Worm (Caenorhabditis elegans) whole organism, late embryonic: Measurements from ENCODE around the gene nhr-148.
"Not testable (repeated sequence)": the region's sequence is repeated elsewhere in the genome, so short reads cannot be mapped to it uniquely, and the experiment has no call there.

Experiments used
- C08G9.2 ChIP-seq: sonication (generic microtip); optimal IDR thresholded peaks from 2 replicates; lab custom pipeline; 2016; ENCODE audit warnings: mild to moderate bottlenecking, missing genetic modification characterization, moderate library complexity, missing compliant biosample characterization
- T23F11.4 ChIP-seq: fragments of 200-800 bp; sonication (Bioruptor generic); optimal IDR thresholded peaks from 2 replicates; lab custom pipeline; 2018; ENCODE audit warnings: mild to moderate bottlenecking, missing genetic modification characterization, missing compliant biosample characterization
- ceh-14 ChIP-seq: sonication (generic microtip); optimal IDR thresholded peaks from 2 replicates; lab custom pipeline; 2016; ENCODE audit warnings: missing genotype, missing genetic modification characterization, missing compliant biosample characterization
- ceh-18 ChIP-seq: sonication (generic microtip); optimal IDR thresholded peaks from 2 replicates; lab custom pipeline; 2016; ENCODE audit warnings: missing genetic modification characterization, missing compliant biosample characterization
- ceh-2 ChIP-seq: sonication (generic microtip); optimal IDR thresholded peaks from 2 replicates; lab custom pipeline; 2016; ENCODE audit warnings: missing genotype, missing genetic modification characterization, missing compliant biosample characterization
- ceh-22 ChIP-seq: sonication (generic microtip); optimal IDR thresholded peaks from 2 replicates; lab custom pipeline; 2017; ENCODE audit warnings: missing biosample characterization, missing genetic modification characterization
- ceh-30 ChIP-seq: fragments of 150-350 bp; optimal IDR thresholded peaks from 2 replicates; lab custom pipeline; 2014; ENCODE audit warnings: missing biosample characterization, missing genetic modification characterization
- ceh-34 ChIP-seq: sonication (generic microtip); optimal IDR thresholded peaks from 2 replicates; lab custom pipeline; 2016; ENCODE audit warnings: mild to moderate bottlenecking, missing genetic modification characterization, missing compliant biosample characterization
- ceh-6 ChIP-seq: fragments of 200-800 bp; sonication (Bioruptor generic); optimal IDR thresholded peaks from 2 replicates; lab custom pipeline; 2018; ENCODE audit warnings: mild to moderate bottlenecking, missing genetic modification characterization, missing compliant biosample characterization
- dmd-4 ChIP-seq: sonication (generic microtip); optimal IDR thresholded peaks from 2 replicates; lab custom pipeline; 2016; ENCODE audit warnings: borderline replicate concordance, missing genetic modification characterization, missing compliant biosample characterization
- dve-1 ChIP-seq: sonication (generic microtip); optimal IDR thresholded peaks from 2 replicates; lab custom pipeline; 2017; ENCODE audit warnings: antibody characterized with exemption, mild to moderate bottlenecking, missing genetic modification characterization, missing compliant biosample characterization
- elt-2 ChIP-seq: sonication (generic microtip); optimal IDR thresholded peaks from 2 replicates; lab custom pipeline; 2016; ENCODE audit warnings: missing genetic modification reagents, missing genetic modification characterization, missing compliant biosample characterization
- ets-4 ChIP-seq: sonication (generic microtip); optimal IDR thresholded peaks from 2 replicates; lab custom pipeline; 2016; ENCODE audit warnings: missing genetic modification characterization, missing compliant biosample characterization
- eyg-1 ChIP-seq: sonication (generic microtip); optimal IDR thresholded peaks from 2 replicates; lab custom pipeline; 2016; ENCODE audit warnings: missing genotype, missing genetic modification characterization, missing compliant biosample characterization
- fax-1 ChIP-seq: sonication (generic microtip); optimal IDR thresholded peaks from 2 replicates; lab custom pipeline; 2016; ENCODE audit warnings: missing genotype, missing genetic modification characterization, missing compliant biosample characterization
- fkh-10 ChIP-seq: fragments of 150-350 bp; optimal IDR thresholded peaks from 2 replicates; lab custom pipeline; 2014; ENCODE audit warnings: missing biosample characterization, missing genetic modification reagents, missing genetic modification characterization
- gmeb-2 ChIP-seq: sonication (generic microtip); optimal IDR thresholded peaks from 2 replicates; lab custom pipeline; 2016; ENCODE audit warnings: missing genetic modification characterization, inconsistent platforms, missing compliant biosample characterization
- hlh-30 ChIP-seq: sonication (generic microtip); optimal IDR thresholded peaks from 2 replicates; lab custom pipeline; 2017; ENCODE audit warnings: antibody characterized with exemption, missing genetic modification characterization, missing compliant biosample characterization; ENCODE audit not compliant: insufficient read depth
- hlh-6 ChIP-seq: sonication (generic microtip); optimal IDR thresholded peaks from 2 replicates; lab custom pipeline; 2016; ENCODE audit warnings: missing genotype, missing genetic modification characterization, missing compliant biosample characterization
- hlh-8 ChIP-seq: sonication (generic microtip); optimal IDR thresholded peaks from 2 replicates; lab custom pipeline; 2016; ENCODE audit warnings: missing genotype, missing genetic modification characterization, missing compliant biosample characterization
- lin-11 ChIP-seq: fragments of 200-800 bp; sonication (Bioruptor generic); optimal IDR thresholded peaks from 2 replicates; lab custom pipeline; 2018; ENCODE audit warnings: mild to moderate bottlenecking, missing genetic modification characterization, missing compliant biosample characterization
- madf-2 ChIP-seq: sonication (generic microtip); optimal IDR thresholded peaks from 2 replicates; lab custom pipeline; 2017; ENCODE audit warnings: missing genetic modification characterization, missing compliant biosample characterization
- mec-3 ChIP-seq: sonication (generic microtip); optimal IDR thresholded peaks from 2 replicates; lab custom pipeline; 2016; ENCODE audit warnings: borderline replicate concordance, missing genetic modification characterization, missing compliant biosample characterization
- nhr-11 ChIP-seq: fragments of 150-350 bp; optimal IDR thresholded peaks from 2 replicates; lab custom pipeline; 2014; ENCODE audit warnings: missing biosample characterization, missing genetic modification characterization
- nhr-232 ChIP-seq: sonication (generic microtip); optimal IDR thresholded peaks from 2 replicates; lab custom pipeline; 2016; ENCODE audit warnings: missing genetic modification characterization, missing compliant biosample characterization
- pat-9 ChIP-seq: fragments of 200-800 bp; sonication (Bioruptor generic); optimal IDR thresholded peaks from 2 replicates; lab custom pipeline; 2018; ENCODE audit warnings: mild to moderate bottlenecking, missing genetic modification characterization, moderate library complexity, missing compliant biosample characterization
- pha-2 ChIP-seq: sonication (generic microtip); optimal IDR thresholded peaks from 2 replicates; lab custom pipeline; 2017; ENCODE audit warnings: mild to moderate bottlenecking, missing genetic modification characterization, missing compliant biosample characterization
- pha-4 ChIP-seq: fragments of 150-350 bp; optimal IDR thresholded peaks from 2 replicates; lab custom pipeline; 2018; ENCODE audit warnings: missing biosample characterization, missing genetic modification reagents, missing genetic modification characterization
- pqm-1 ChIP-seq: sonication (generic microtip); optimal IDR thresholded peaks from 2 replicates; lab custom pipeline; 2016; ENCODE audit warnings: missing genetic modification characterization, missing compliant biosample characterization
- sox-4 ChIP-seq: sonication (generic microtip); optimal IDR thresholded peaks from 2 replicates; lab custom pipeline; 2017; ENCODE audit warnings: mild to moderate bottlenecking, missing genetic modification characterization, inconsistent platforms, missing compliant biosample characterization
- ttx-3 ChIP-seq: sonication (generic microtip); optimal IDR thresholded peaks from 2 replicates; lab custom pipeline; 2016; ENCODE audit warnings: missing genetic modification reagents, missing genetic modification characterization, missing compliant biosample characterization
- unc-42 ChIP-seq: sonication (generic microtip); optimal IDR thresholded peaks from 2 replicates; lab custom pipeline; 2016; ENCODE audit warnings: missing genotype, missing genetic modification characterization, missing compliant biosample characterization
- unc-55 ChIP-seq: sonication (generic microtip); optimal IDR thresholded peaks from 2 replicates; lab custom pipeline; 2017; ENCODE audit warnings: missing biosample characterization, missing genetic modification reagents, missing genetic modification characterization
- zip-5 ChIP-seq: sonication (generic microtip); optimal IDR thresholded peaks from 2 replicates; lab custom pipeline; 2016; ENCODE audit warnings: missing genetic modification characterization, missing compliant biosample characterization

Gene nhr-148

ce11 chrV:7343522-7343921 lies 1.6 kb downstream of the nhr-148 start, which contains the start of gene srh-244 (continued):
- TF ChIP-seq ceh-6 (GFP tag; lab: Kevin White, UChicago), result no peak

DNA sequence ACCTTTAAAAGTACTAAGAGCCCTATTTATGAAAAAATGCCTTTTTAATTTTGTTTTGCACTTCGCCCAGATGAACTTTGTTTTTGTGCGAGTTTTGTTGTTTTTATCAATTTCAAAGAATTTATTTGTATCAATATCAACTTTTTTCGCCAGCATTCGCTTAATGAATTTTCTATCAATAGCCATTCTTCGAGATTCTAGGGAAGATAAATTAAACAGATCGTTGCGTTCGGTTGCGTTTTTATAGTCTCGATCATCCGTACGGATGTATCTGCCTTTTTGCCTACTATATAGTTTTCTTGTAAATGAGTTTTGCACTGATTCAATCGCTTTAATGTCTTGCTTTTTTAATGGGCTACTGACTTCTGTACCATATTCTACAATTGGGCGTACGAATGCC lies 3.5 kb downstream of the nhr-148 start, which contains the start of gene nhr-147:
Gene nhr-147, plus strand, starts transcription at position 301 of the 400 bp plus-strand sequence.
- TF ChIP-seq pha-2; dmd-4 (tag; lab: Kevin White, UChicago); ets-4 (tag; lab: Kevin White, UChicago): not testable (repeated sequence)

DNA sequence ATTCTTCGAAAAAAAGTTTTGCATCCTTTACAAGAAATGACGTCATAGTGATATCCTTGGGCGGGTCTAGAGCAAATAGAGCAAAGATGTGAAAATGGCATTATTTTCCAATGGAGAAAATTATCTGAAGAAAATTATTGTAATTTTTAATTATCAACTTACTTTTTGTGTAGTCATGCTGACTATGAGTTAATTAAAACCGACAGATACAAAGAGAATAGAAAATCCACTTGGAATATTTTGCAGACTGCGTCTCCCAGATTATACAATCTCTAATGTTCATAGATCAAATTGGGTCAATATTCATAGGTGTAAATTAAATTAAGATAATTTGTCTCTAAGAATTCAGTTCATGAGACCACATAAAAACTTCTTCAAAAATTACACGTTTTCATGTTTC lies 7.6 kb downstream of the nhr-148 start, which contains the start of gene nhr-149:
Gene nhr-149, minus strand, starts transcription at position 101 of the 400 bp plus-strand sequence.
- TF ChIP-seq fax-1 (tag; lab: Kevin White, UChicago), result no peak
- TF ChIP-seq mec-3 (tag; lab: Kevin White, UChicago), result no peak
- TF ChIP-seq ceh-18 (tag; lab: Kevin White, UChicago), result no peak
- no peak for TF ChIP-seq pha-2
- TF ChIP-seq hlh-6 (tag; lab: Kevin White, UChicago), result no peak
- TF ChIP-seq dve-1 (tag; lab: Kevin White, UChicago), result no peak
- TF ChIP-seq fkh-10 (GFP tag; lab: Kevin White, UChicago), result no peak
- TF ChIP-seq madf-2, result no peak
- TF ChIP-seq ceh-14, result no peak

- TF ChIP-seq T23F11.4, result no peak
- TF ChIP-seq nhr-11 (tag; lab: Kevin White, UChicago), result no peak
- TF ChIP-seq ceh-22 (tag; lab: Kevin White, UChicago), result no peak
- TF ChIP-seq unc-42 (tag; lab: Kevin White, UChicago), result no peak
- no peak for TF ChIP-seq ceh-30 (tag; lab: Kevin White, UChicago)
- TF ChIP-seq sox-4, result no peak
- no peak for TF ChIP-seq pqm-1 (tag; lab: Kevin White, UChicago)
- no peak for TF ChIP-seq ceh-14
- TF ChIP-seq gmeb-2 (tag; lab: Kevin White, UChicago), result no peak
- TF ChIP-seq unc-55 (GFP tag; lab: Kevin White, UChicago), result no peak
- no peak for TF ChIP-seq ceh-2
- no peak for TF ChIP-seq nhr-232 (tag; lab: Kevin White, UChicago)
- no peak for TF ChIP-seq elt-2 (tag; lab: Kevin White, UChicago)
- no peak for TF ChIP-seq C08G9.2 (tag; lab: Kevin White, UChicago)
These were observed 10.5 kb downstream of the nhr-148 start, which contains the start of the genes srh-231 and srh-275 for ce11 chrV:7352186-7353053. TSS of gene srh-231 (minus strand) at chrV:7352236. TSS of gene srh-275 (plus strand) at chrV:7353003.

DNA sequence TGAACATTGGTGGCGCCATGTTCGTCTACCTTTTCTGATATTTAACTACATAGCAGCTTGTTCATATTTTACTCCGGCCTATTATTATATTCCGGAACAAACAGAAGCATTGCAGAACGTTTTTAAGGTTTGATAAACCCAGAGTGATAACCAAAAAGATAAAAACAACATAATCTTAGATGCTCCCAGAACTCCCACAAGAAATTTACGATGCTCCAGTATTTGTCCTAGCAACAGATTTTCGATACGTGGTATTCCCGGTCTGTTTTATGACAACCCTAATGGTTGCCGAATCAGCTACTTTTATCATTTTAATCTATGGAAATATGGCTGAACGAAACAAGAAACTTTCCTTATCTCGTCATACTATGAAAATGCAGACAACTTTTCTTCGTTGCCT lies 11.6 kb downstream of the nhr-148 start:
- TF ChIP-seq zip-5 (tag; lab: Kevin White, UChicago) (no peak), T23F11.4 (no peak), pat-9 (tag; lab: Kevin White, UChicago) (no peak), nhr-11 (tag; lab: Kevin White, UChicago) (no peak), hlh-8 (tag; lab: Kevin White, UChicago) (no peak), ttx-3 (no peak), ceh-34 (no peak), ceh-14 (no peak), eyg-1 (tag; lab: Kevin White, UChicago) (no peak), pqm-1 (tag; lab: Kevin White, UChicago) (no peak), hlh-30 (tag; lab: Kevin White, UChicago) (no peak), pha-4 (tag; lab: Kevin White, UChicago) (no peak), madf-2 (no peak), elt-2 (tag; lab: Kevin White, UChicago) (no peak), lin-11 (no peak)
